Fruit fly (Drosophila melanogaster) whole organism, adult: Measurements from ENCODE around the gene CG44014.

Source experiments
- CG14711 ChIP-seq: fragments of 200-800 bp; sonication (Bioruptor generic); optimal IDR thresholded peaks from 2 replicates; lab custom pipeline; 2018; ENCODE audit warnings: missing biosample characterization, mild to moderate bottlenecking, missing genetic modification characterization, moderate library complexity
- CG1620 ChIP-seq: fragments of 200-800 bp; sonication (Bioruptor generic); optimal IDR thresholded peaks from 2 replicates; lab custom pipeline; 2016; ENCODE audit warnings: missing biosample characterization, missing genetic modification characterization
- CG33017 ChIP-seq: fragments of 200-800 bp; sonication (Bioruptor generic); optimal IDR thresholded peaks from 2 replicates; lab custom pipeline; 2018; ENCODE audit warnings: missing biosample characterization, mild to moderate bottlenecking, missing genetic modification characterization, moderate library complexity
- CG5204 ChIP-seq: fragments of 200-800 bp; sonication (Bioruptor generic); optimal IDR thresholded peaks from 2 replicates; lab custom pipeline; 2016; ENCODE audit warnings: missing biosample characterization, missing genetic modification characterization
- CG7045 ChIP-seq: fragments of 200-800 bp; sonication (Bioruptor generic); optimal IDR thresholded peaks from 2 replicates; lab custom pipeline; 2017; ENCODE audit warnings: missing biosample characterization, mild to moderate bottlenecking, missing genetic modification characterization
- CG7101 ChIP-seq: fragments of 200-800 bp; sonication (Bioruptor generic); optimal IDR thresholded peaks from 2 replicates; lab custom pipeline; 2018; ENCODE audit warnings: missing biosample characterization, mild to moderate bottlenecking, missing genetic modification characterization, moderate library complexity
- Clk ChIP-seq: fragments of 200-800 bp; sonication (Bioruptor generic); optimal IDR thresholded peaks from 2 replicates; lab custom pipeline; 2017; ENCODE audit warnings: missing biosample characterization, missing genetic modification characterization
- Crg-1 ChIP-seq: fragments of 200-800 bp; sonication (Bioruptor generic); optimal IDR thresholded peaks from 2 replicates; lab custom pipeline; 2016; ENCODE audit warnings: missing biosample characterization, missing genetic modification characterization
- Hr96 ChIP-seq: fragments of 200-800 bp; sonication (Bioruptor generic); optimal IDR thresholded peaks from 2 replicates; lab custom pipeline; 2016; ENCODE audit warnings: missing biosample characterization, missing genetic modification characterization
- bab1 ChIP-seq: fragments of 200-800 bp; sonication (Bioruptor generic); optimal IDR thresholded peaks from 3 replicates; lab custom pipeline; 2019; ENCODE audit warnings: missing biosample characterization, mild to moderate bottlenecking, missing genetic modification characterization, moderate library complexity
- cic ChIP-seq: fragments of 200-800 bp; sonication (Bioruptor generic); optimal IDR thresholded peaks from 2 replicates; lab custom pipeline; 2017; ENCODE audit warnings: missing biosample characterization, mild to moderate bottlenecking, missing genetic modification characterization, moderate library complexity
- kay ChIP-seq: fragments of 200-800 bp; sonication (Bioruptor generic); peaks from one replicate; lab custom pipeline; 2016; ENCODE audit warnings: missing biosample characterization, missing genetic modification characterization, borderline replicate concordance
- pad ChIP-seq: fragments of 200-800 bp; sonication (Bioruptor generic); optimal IDR thresholded peaks from 3 replicates; lab custom pipeline; 2017; ENCODE audit warnings: missing biosample characterization, missing genetic modification characterization, mild to moderate bottlenecking, moderate library complexity, missing genetic modification reagents

DNA sequence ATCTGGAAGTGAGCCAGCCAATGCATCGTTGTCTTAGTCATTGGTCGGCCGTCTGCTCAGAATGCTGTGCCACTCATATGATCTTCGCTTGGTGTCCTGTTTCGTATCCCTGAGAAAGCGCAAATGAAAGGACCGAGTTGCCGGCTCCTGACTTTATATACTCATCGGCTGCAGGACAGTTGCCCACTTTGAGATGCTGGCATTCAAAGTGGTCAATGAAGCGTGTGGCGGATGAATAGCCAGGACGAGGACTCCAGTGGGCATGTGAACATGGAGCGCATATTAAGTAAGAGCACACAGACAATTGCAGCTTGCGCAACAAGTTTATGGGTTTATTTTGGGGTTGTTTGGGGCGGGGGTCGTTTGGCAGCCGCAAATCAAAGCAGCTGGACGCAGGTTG is 23.4 kb downstream of the CG44014 start, which contains the start of gene Trissin:
- TF ChIP-seq CG5204 (GFP tag; lab: Kevin White, UChicago) (no peak), CG33017 (tag; lab: Kevin White, UChicago) (no peak), CG7045 (no peak), Clk (no peak), bab1 (no peak), CG14711 (no peak), CG7101 (tag; lab: Kevin White, UChicago) (no peak), CG1620 (no peak), kay (no peak), pad (no peak), cic (GFP tag; lab: Kevin White, UChicago) (no peak), Crg-1 (no peak), Hr96 (no peak)
